Fruit fly (Drosophila melanogaster): ENCODE data around the gene OdsH.

OdsH gene

DNA sequence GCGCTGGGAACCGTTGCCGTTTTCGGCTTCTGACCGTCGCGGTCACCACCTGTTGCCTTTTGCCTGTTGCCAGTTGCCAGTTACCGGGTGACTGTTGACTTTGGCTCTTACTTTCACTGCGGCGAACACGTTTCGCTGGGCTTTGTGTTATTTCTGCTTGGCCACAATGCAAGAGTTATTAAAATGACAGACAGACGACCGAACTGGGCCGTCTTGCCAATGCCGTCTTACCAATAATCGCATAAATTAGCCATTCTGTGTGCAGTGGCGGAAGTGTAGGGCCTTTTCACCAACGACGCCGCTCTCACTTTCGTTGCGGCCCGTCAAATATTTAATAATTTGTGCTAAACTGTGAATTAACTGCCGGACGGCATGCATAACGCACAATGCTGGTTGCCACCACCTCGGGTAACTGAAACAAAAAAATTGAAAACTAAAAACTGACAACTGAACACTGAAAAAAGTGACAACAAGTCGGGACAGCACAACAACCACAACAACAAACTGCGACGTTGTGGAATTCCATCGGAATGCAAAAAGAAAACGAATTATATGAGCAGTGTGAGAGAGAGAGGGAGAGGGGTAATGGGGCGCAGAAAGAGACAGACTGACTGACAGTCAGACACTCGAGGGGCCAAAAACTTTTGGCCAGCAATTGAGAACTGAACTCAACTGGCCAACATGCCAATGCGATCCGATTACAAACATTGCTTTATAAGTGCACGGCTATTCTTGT, 37.7 kb downstream of the OdsH start:
- TF ChIP-seq pan (optimal IDR thresholded peaks at IDR 0.05) (no peak), CG8478 (optimal IDR thresholded peaks at IDR 0.05) (no peak), EcR (GFP tag; optimal IDR thresholded peaks at IDR 0.05) (no peak), psq (optimal IDR thresholded peaks at IDR 0.05) (no peak), usp (GFP tag; optimal IDR thresholded peaks at IDR 0.05) (no peak), Dll (optimal IDR thresholded peaks at IDR 0.05) (no peak)

DNA sequence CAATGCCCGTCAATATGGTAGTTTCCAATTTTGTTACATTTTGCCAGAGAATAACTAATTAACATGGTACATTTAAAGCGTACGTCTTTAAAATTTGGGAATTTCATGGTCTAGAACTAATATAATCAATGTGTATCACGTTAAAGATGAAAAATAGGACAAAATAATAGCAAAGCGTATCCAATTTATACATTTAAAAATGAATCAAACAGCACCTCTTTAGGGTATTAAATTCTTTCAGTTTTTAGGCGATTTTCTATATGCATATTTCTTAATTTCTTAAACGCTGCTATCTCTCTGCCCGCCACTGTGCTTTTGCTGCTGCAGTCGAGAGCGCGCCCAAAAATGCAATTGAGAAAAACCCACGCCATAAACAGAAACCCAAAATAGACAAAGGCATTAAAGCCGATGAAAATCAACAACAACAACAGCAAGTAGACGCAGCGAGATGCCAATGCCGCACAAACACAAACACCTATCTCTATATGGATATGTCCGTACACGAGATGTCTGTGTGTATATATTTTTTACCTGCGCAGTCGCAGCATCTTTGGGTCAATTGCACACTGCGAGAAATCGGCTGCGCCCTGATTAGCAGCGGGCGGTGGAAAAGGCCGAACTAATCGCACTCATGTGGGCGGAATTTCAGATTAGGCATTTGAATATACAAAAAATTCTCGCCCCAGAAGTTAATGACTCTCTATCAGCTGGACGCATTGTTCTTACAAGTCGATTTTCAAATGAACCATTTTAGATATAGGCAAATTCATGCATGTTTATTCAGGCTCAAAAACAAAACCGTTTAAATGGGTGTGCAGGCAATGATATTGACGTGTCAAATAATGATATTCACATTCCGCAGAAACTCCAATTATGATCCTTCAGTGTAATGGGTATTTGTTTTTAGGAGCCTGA, 38.5 kb downstream of the OdsH start:
- no peak for TF ChIP-seq psq (optimal IDR thresholded peaks at IDR 0.05)

DNA sequence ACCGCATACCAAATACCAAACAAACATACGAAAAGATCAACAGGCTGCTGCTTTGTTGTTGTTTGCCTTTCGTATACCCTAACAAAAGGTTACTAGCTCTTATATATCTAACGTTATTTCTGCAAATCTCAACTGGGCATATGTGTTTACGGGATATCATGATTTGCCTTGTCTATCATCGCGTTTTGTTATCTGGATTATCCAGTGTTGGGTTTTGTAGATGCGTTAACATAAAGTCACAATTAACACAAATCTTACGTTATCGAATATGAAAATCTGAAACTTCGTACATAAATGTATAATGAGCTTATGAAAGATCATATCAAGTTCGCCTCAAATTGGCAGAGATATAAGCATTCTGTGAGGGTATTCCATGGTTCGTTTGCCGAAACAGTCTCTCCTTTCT, 39.4 kb downstream of the OdsH start:
- TF ChIP-seq psq (optimal IDR thresholded peaks at IDR 0.05) (no peak), usp (GFP tag; optimal IDR thresholded peaks at IDR 0.05) (no peak), EcR (GFP tag; optimal IDR thresholded peaks at IDR 0.05) (no peak), CG8478 (optimal IDR thresholded peaks at IDR 0.05) (no peak), pan (optimal IDR thresholded peaks at IDR 0.05) (no peak), Dll (optimal IDR thresholded peaks at IDR 0.05) (no peak)

DNA sequence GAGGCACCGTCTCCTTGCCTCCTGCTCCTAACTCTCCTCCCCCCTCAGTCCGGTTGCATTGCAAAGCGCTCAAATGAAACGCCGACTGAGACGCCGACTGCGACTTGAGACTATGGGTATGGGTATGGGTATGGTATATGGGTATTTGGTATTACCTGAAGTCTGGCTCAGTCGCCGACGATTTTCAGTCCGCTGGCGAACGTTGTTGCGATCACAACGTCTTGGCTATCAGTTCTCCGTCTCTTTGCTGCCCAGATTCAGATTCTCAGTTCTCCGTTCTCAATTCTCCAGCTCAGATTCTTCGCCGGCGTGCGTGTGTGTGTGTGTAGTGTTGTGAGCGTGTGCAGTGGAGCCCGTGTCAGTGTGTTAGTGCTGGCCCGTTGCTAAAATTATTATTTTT, 39.8 kb downstream of the OdsH start, which contains the start of gene CG6398:
CG6398 (plus strand) TSS at position 185 of the 400 bp plus-strand sequence.
- TF ChIP-seq pan (optimal IDR thresholded peaks at IDR 0.05) (no peak), Dll (optimal IDR thresholded peaks at IDR 0.05) (no peak), usp (GFP tag; optimal IDR thresholded peaks at IDR 0.05) (no peak), psq (optimal IDR thresholded peaks at IDR 0.05) (no peak), EcR (GFP tag; optimal IDR thresholded peaks at IDR 0.05) (no peak), CG8478 (optimal IDR thresholded peaks at IDR 0.05) (no peak)

DNA sequence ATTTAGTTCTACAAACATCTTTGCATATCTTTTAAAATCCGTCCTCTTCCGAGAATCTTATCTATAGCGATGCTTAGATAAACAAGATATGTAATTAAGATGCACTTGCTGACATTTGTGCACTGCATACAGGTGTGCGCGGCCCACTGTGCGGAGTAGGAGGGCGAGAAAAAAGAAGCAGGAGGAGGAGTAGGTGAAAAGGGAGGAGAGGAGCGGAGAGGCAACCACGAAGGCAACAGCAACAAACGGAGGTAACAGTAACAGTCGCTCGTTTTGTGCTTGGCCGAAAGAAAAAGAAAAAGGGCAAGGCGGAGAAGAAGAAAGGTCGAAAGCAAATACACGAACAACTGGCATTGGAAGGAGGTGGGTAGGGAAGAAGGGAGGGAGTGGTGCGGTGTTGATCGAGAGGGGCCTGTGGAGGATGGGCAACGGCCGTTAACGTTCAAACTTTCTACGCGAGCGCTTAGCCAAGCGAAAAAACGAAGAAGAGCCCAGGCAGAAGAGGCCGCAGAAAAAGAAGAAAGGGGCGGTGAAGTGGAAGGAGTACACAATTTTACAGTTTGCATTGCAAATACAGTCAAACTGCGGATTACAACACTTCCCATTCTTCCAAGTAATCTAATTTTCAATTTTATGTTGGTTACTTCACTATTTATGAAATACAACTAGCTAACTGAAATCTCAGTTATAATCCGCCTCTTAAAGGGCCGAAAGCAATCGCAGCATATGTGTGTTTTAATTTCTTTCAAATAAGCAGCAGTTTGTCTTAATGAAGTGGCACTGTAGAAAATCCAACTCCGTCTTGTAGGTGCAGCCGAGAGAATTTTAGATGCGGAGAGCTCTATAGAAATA, 41.6 kb downstream of the OdsH start:
- TF ChIP-seq CG8478 (optimal IDR thresholded peaks at IDR 0.05) = no peak
- no peak for TF ChIP-seq usp (GFP tag; optimal IDR thresholded peaks at IDR 0.05)
- no peak for TF ChIP-seq Dll (optimal IDR thresholded peaks at IDR 0.05)
- TF ChIP-seq pan (optimal IDR thresholded peaks at IDR 0.05) = no peak

dm6 chrX:17833986-17834385, 43.2 kb downstream of the OdsH start:
- TF ChIP-seq EcR (GFP tag; optimal IDR thresholded peaks at IDR 0.05) = peak in 1 of 2 experiments; percentile 5
- TF ChIP-seq pan (optimal IDR thresholded peaks at IDR 0.05) = no peak
- TF ChIP-seq Dll (optimal IDR thresholded peaks at IDR 0.05) = no peak
- TF ChIP-seq CG8478 (optimal IDR thresholded peaks at IDR 0.05) = no peak
- TF ChIP-seq usp (GFP tag; optimal IDR thresholded peaks at IDR 0.05) = no peak

DNA sequence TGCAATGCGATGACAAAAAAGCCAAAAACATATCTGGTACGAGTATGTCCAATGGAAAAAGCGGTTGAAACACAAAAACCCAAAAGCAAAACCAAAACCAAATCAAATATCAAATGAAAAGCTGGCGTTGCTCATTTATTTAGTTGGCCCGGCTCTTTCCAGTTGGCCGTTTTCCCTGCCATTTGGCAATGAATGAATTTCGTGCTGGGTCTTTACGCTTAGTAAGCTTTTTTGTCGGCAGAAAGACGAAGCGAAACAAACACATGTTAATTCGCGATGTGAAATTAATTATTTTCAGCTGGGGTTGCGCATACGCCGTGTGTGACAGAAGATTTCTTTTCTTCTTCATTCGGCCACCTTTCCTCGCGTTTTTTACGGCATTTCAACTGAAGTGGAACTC, 43.9 kb downstream of the OdsH start:
- TF ChIP-seq Dll (optimal IDR thresholded peaks at IDR 0.05) = no peak
- no peak for TF ChIP-seq pan (optimal IDR thresholded peaks at IDR 0.05)
- TF ChIP-seq usp (GFP tag; optimal IDR thresholded peaks at IDR 0.05) = no peak
- TF ChIP-seq CG8478 (optimal IDR thresholded peaks at IDR 0.05) = no peak
- no peak for TF ChIP-seq psq (optimal IDR thresholded peaks at IDR 0.05)
- no peak for TF ChIP-seq EcR (GFP tag; optimal IDR thresholded peaks at IDR 0.05)

dm6 chrX:17836420-17836932, 45.7 kb downstream of the OdsH start:
- no peak for TF ChIP-seq Dll (optimal IDR thresholded peaks at IDR 0.05)
- TF ChIP-seq CG8478 (optimal IDR thresholded peaks at IDR 0.05) = no peak
- no peak for TF ChIP-seq usp (GFP tag; optimal IDR thresholded peaks at IDR 0.05)
- TF ChIP-seq psq (optimal IDR thresholded peaks at IDR 0.05) = no peak
- no peak for TF ChIP-seq EcR (GFP tag; optimal IDR thresholded peaks at IDR 0.05)
- TF ChIP-seq pan (optimal IDR thresholded peaks at IDR 0.05) = no peak

DNA sequence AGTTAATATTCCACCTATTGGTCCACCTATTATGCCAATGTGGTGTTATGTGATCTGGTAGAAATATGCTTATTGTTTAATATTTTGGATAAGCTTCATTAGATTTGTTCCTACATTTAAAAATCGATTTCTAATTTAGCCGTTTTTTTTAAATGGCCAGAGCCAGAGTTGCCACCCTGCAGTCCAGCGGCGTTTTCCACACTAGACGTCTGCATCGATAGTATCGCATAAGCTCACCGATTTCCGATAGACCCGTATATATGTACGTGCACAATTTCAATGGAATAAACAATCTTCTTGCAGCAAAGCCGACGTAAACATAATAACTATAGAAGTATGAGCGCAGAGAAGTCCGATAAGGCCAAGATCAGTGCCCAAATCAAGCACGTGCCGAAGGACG, 51.1 kb downstream of the OdsH start, which contains the start of gene Taf9:
Taf9 (plus strand) TSS at position 239 of the 400 bp plus-strand sequence.
- no peak for TF ChIP-seq usp (GFP tag; optimal IDR thresholded peaks at IDR 0.05)
- no peak for TF ChIP-seq Dll (optimal IDR thresholded peaks at IDR 0.05)
- no peak for TF ChIP-seq psq (optimal IDR thresholded peaks at IDR 0.05)
- no peak for TF ChIP-seq pan (optimal IDR thresholded peaks at IDR 0.05)
- TF ChIP-seq CG8478 (optimal IDR thresholded peaks at IDR 0.05) = no peak
- no peak for TF ChIP-seq EcR (GFP tag; optimal IDR thresholded peaks at IDR 0.05)

dm6 chrX:17844623-17845022, 53.8 kb downstream of the OdsH start, which contains the start of the genes CG8142 and Ucp4A:
CG8142 (minus strand) TSS chrX:17844704.
Ucp4A (plus strand) TSS chrX:17844949.
- TF ChIP-seq Dll (optimal IDR thresholded peaks at IDR 0.05) = no peak
- no peak for TF ChIP-seq EcR (GFP tag; optimal IDR thresholded peaks at IDR 0.05)
- no peak for TF ChIP-seq CG8478 (optimal IDR thresholded peaks at IDR 0.05)
- no peak for TF ChIP-seq pan (optimal IDR thresholded peaks at IDR 0.05)
- no peak for TF ChIP-seq usp (GFP tag; optimal IDR thresholded peaks at IDR 0.05)
- TF ChIP-seq psq (optimal IDR thresholded peaks at IDR 0.05) = no peak

dm6 chrX:17845820-17846379, 55.1 kb downstream of the OdsH start:
- no peak for TF ChIP-seq Dll (optimal IDR thresholded peaks at IDR 0.05)
